Worm (Caenorhabditis elegans) whole organism, mixed stage, embryonic: ENCODE results near the gene C43D7.4.

Experiments
- M03D4.4 ChIP-seq: sonication (generic microtip); optimal IDR thresholded peaks from 2 replicates; lab custom pipeline; 2017; ENCODE audit warnings: mild to moderate bottlenecking, missing genetic modification characterization, missing compliant biosample characterization
- ceh-39 ChIP-seq: fragments of 150-350 bp; optimal IDR thresholded peaks from 2 replicates; lab custom pipeline; 2014; ENCODE audit warnings: missing biosample characterization, missing genetic modification characterization
- ces-1 ChIP-seq: fragments of 150-350 bp; optimal IDR thresholded peaks from 2 replicates; lab custom pipeline; 2014; ENCODE audit warnings: missing biosample characterization, missing genetic modification reagents, missing genetic modification characterization
- elt-1 ChIP-seq: sonication (generic microtip); optimal IDR thresholded peaks from 2 replicates; lab custom pipeline; 2017; ENCODE audit warnings: missing genetic modification characterization, mild to moderate bottlenecking, missing compliant biosample characterization, antibody characterized with exemption, moderate library complexity, borderline replicate concordance; ENCODE audit not compliant: insufficient read depth
- elt-3 ChIP-seq: fragments of 150-350 bp; optimal IDR thresholded peaks from 2 replicates; lab custom pipeline; 2014; ENCODE audit warnings: missing biosample characterization, missing genetic modification characterization
- ham-2 ChIP-seq: fragments of 200-800 bp; sonication (Bioruptor generic); optimal IDR thresholded peaks from 2 replicates; lab custom pipeline; 2018; ENCODE audit warnings: mild to moderate bottlenecking, missing genetic modification characterization, missing compliant biosample characterization
- lsy-2 ChIP-seq: fragments of 150-350 bp; optimal IDR thresholded peaks from 2 replicates; lab custom pipeline; 2014; ENCODE audit warnings: missing biosample characterization, missing genetic modification characterization
- mls-2 ChIP-seq: sonication (generic microtip); optimal IDR thresholded peaks from 2 replicates; lab custom pipeline; 2016; ENCODE audit warnings: mild to moderate bottlenecking, missing genetic modification characterization, moderate library complexity, missing compliant biosample characterization
- nhr-28 ChIP-seq: fragments of 150-350 bp; optimal IDR thresholded peaks from 2 replicates; lab custom pipeline; 2014; ENCODE audit warnings: missing biosample characterization, missing genetic modification characterization
- nhr-76 ChIP-seq: sonication (generic microtip); optimal IDR thresholded peaks from 2 replicates; lab custom pipeline; 2017; ENCODE audit warnings: missing biosample characterization, missing genetic modification characterization
- pha-4 ChIP-seq: fragments of 150-350 bp; optimal IDR thresholded peaks from 2 replicates; lab custom pipeline; 2018; ENCODE audit warnings: missing biosample characterization, missing genetic modification reagents, missing genetic modification characterization
- snpc-4 ChIP-seq: fragments of 150-350 bp; optimal IDR thresholded peaks from 2 replicates; lab custom pipeline; 2014; ENCODE audit warnings: missing biosample characterization, missing genetic modification characterization
- sptf-1 ChIP-seq: sonication (generic microtip); optimal IDR thresholded peaks from 2 replicates; lab custom pipeline; 2017; ENCODE audit warnings: mild to moderate bottlenecking, missing genetic modification characterization, moderate library complexity, missing compliant biosample characterization
- unc-62 ChIP-seq: fragments of 150-350 bp; optimal IDR thresholded peaks from 2 replicates; lab custom pipeline; 2014; ENCODE audit warnings: missing biosample characterization, missing genetic modification reagents, missing genetic modification characterization

DNA sequence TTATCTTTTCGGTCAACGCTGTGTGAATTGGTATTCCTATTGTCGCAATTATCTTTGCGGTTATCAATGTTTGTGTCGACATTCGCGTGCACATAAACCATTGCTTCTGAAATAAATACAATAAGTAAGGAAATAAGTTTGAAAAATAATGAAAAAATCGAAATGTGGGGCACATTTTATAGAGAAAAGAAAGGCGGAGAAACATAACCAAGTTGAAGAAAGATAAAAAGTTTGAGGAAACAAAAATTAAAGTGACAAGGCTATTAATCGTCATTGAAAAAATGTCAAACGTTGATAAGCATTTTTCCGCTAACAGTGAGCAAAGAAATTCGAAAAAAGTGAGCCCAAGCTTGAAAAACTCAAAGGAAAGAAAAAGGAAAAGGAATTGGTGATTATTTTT lies at the start of gene C43D7.4:
- TF ChIP-seq pha-4: no peak
- TF ChIP-seq mls-2 (tag; lab: Kevin White, UChicago): no peak
- TF ChIP-seq ces-1: no peak
- no peak for TF ChIP-seq nhr-76 (tag; lab: Kevin White, UChicago)
- no peak for TF ChIP-seq sptf-1
- TF ChIP-seq nhr-28 (tag; lab: Kevin White, UChicago): no peak
- TF ChIP-seq snpc-4 (tag; lab: Kevin White, UChicago): no peak
- no peak for TF ChIP-seq lsy-2 (tag; lab: Kevin White, UChicago)
- no peak for TF ChIP-seq unc-62
- no peak for TF ChIP-seq elt-3 (tag; lab: Kevin White, UChicago)
- TF ChIP-seq elt-1 (tag; lab: Kevin White, UChicago): no peak
- TF ChIP-seq M03D4.4 (tag; lab: Kevin White, UChicago): no peak
- no peak for TF ChIP-seq ceh-39 (tag; lab: Kevin White, UChicago)
- TF ChIP-seq ham-2 (GFP tag; lab: Kevin White, UChicago): no peak
